Worm (Caenorhabditis elegans) whole organism, young adult: ENCODE results near the gene K11C4.2.

Experiments used
- B0261.1 ChIP-seq: sonication (generic microtip); optimal IDR thresholded peaks from 2 replicates; lab custom pipeline; 2016; ENCODE audit warnings: mild to moderate bottlenecking, missing genetic modification characterization, moderate library complexity, missing compliant biosample characterization
- C06A6.2 ChIP-seq: fragments of 200-800 bp; sonication (Bioruptor generic); conservative IDR thresholded peaks from 2 replicates; pipeline ENCODE4 v1.3.6; 2022; ENCODE audit warnings: missing genetic modification characterization, missing compliant biosample characterization
- D2030.7 ChIP-seq: fragments of 200-800 bp; sonication (Bioruptor generic); IDR thresholded peaks from 2 replicates; pipeline ENCODE4 v1.3.6; 2022; ENCODE audit warnings: missing genetic modification reagents, missing genetic modification characterization, missing compliant biosample characterization
- F22D6.2 ChIP-seq: sonication (generic microtip); optimal IDR thresholded peaks from 2 replicates; lab custom pipeline; 2016; ENCODE audit warnings: mild to moderate bottlenecking, missing genetic modification characterization, missing compliant biosample characterization
- F39B2.1 ChIP-seq: fragments of 200-800 bp; sonication (Bioruptor generic); IDR thresholded peaks from 2 replicates; pipeline ENCODE4 v1.3.6; 2022; ENCODE audit warnings: missing genetic modification reagents, missing genetic modification characterization, missing compliant biosample characterization
- F52B5.7 ChIP-seq: sonication (generic microtip); optimal IDR thresholded peaks from 2 replicates; lab custom pipeline; 2016; ENCODE audit warnings: mild to moderate bottlenecking, missing genetic modification characterization, missing compliant biosample characterization
- F57A8.1 ChIP-seq: fragments of 200-800 bp; sonication (Bioruptor generic); optimal IDR thresholded peaks from 2 replicates; lab custom pipeline; 2018; ENCODE audit warnings: mild to moderate bottlenecking, missing genetic modification characterization, moderate library complexity, missing compliant biosample characterization
- F57C9.4 ChIP-seq: sonication (generic microtip); optimal IDR thresholded peaks from 2 replicates; lab custom pipeline; 2017; ENCODE audit warnings: mild to moderate bottlenecking, missing genetic modification characterization, missing compliant biosample characterization
- Y53G8AR.9 ChIP-seq: fragments of 200-800 bp; sonication (Bioruptor generic); conservative IDR thresholded peaks from 2 replicates; pipeline ENCODE4 v1.3.6; 2022; ENCODE audit warnings: missing genetic modification reagents, missing genetic modification characterization, missing compliant biosample characterization
- Y79H2A.3 ChIP-seq: fragments of 200-800 bp; sonication (Bioruptor generic); conservative IDR thresholded peaks from 2 replicates; pipeline ENCODE4 v1.3.6; 2022; ENCODE audit warnings: missing genetic modification reagents, missing genetic modification characterization, missing compliant biosample characterization
- ama-1 ChIP-seq, 3 experiments: fragments of 150-350 bp in 1 of 3; sonication (generic microtip) in 2 of 3; optimal IDR thresholded peaks; 2 replicates each; lab custom pipeline; 2014 to 2018; ENCODE audit warnings: missing biosample characterization in 2 of 3, missing genetic modification characterization in 2 of 3, missing genetic modification reagents in 2 of 3
- attf-3 ChIP-seq: fragments of 200-800 bp; sonication (Bioruptor generic); conservative IDR thresholded peaks from 2 replicates; pipeline ENCODE4 v1.3.6; 2022; ENCODE audit warnings: missing genetic modification reagents, missing genetic modification characterization, missing compliant biosample characterization
- cebp-2 ChIP-seq: fragments of 200-800 bp; sonication (Bioruptor generic); IDR thresholded peaks from 2 replicates; pipeline ENCODE4 v1.3.6; 2022; ENCODE audit warnings: missing genetic modification characterization, missing compliant biosample characterization
- ceh-100 ChIP-seq: fragments of 200-800 bp; sonication (Bioruptor generic); IDR thresholded peaks from 2 replicates; pipeline ENCODE4 v1.3.6; 2022; ENCODE audit warnings: missing genetic modification reagents, missing genetic modification characterization, missing compliant biosample characterization
- ceh-40 ChIP-seq: fragments of 200-800 bp; sonication (Bioruptor generic); IDR thresholded peaks from 2 replicates; pipeline ENCODE4 v1.3.6; 2022; ENCODE audit warnings: missing genetic modification characterization, missing compliant biosample characterization
- ceh-79 ChIP-seq: sonication (generic microtip); optimal IDR thresholded peaks from 2 replicates; lab custom pipeline; 2017; ENCODE audit warnings: mild to moderate bottlenecking, missing genetic modification characterization, missing compliant biosample characterization
- ceh-91 ChIP-seq: fragments of 200-800 bp; sonication (Bioruptor generic); IDR thresholded peaks from 2 replicates; pipeline ENCODE4 v1.3.6; 2022; ENCODE audit warnings: missing genetic modification reagents, missing genetic modification characterization, missing compliant biosample characterization
- dox-1 ChIP-seq: fragments of 200-800 bp; sonication (Bioruptor generic); IDR thresholded peaks from 2 replicates; pipeline ENCODE4 v1.3.6; 2022; ENCODE audit warnings: missing genetic modification reagents, missing genetic modification characterization, missing compliant biosample characterization
- dpl-1 ChIP-seq: fragments of 150-350 bp; optimal IDR thresholded peaks from 2 replicates; lab custom pipeline; 2014; ENCODE audit warnings: missing biosample characterization, missing genetic modification reagents, missing genetic modification characterization
- egl-44 ChIP-seq: fragments of 200-800 bp; sonication (Bioruptor generic); IDR thresholded peaks from 2 replicates; pipeline ENCODE4 v1.3.6; 2022; ENCODE audit warnings: missing genetic modification reagents, missing genetic modification characterization, missing compliant biosample characterization
- egrh-3 ChIP-seq: fragments of 200-800 bp; sonication (Bioruptor generic); IDR thresholded peaks from 2 replicates; pipeline ENCODE4 v1.3.6; 2022; ENCODE audit warnings: missing genetic modification reagents, missing genetic modification characterization, missing compliant biosample characterization
- ets-4 ChIP-seq: fragments of 200-800 bp; sonication (Bioruptor generic); optimal IDR thresholded peaks from 2 replicates; lab custom pipeline; 2018; ENCODE audit warnings: mild to moderate bottlenecking, missing genetic modification characterization, missing compliant biosample characterization
- gei-17 ChIP-seq: fragments of 200-800 bp; sonication (Bioruptor generic); optimal IDR thresholded peaks from 2 replicates; lab custom pipeline; 2018; ENCODE audit warnings: mild to moderate bottlenecking, missing genetic modification characterization, missing compliant biosample characterization
- hmg-1.2 ChIP-seq: fragments of 200-800 bp; sonication (Bioruptor generic); IDR thresholded peaks from 2 replicates; pipeline ENCODE4 v1.3.6; 2022; ENCODE audit warnings: missing genetic modification reagents, missing genetic modification characterization, missing compliant biosample characterization
- hrde-1 ChIP-seq: sonication (generic microtip); optimal IDR thresholded peaks from 2 replicates; lab custom pipeline; 2016; ENCODE audit warnings: missing genetic modification characterization, mild to moderate bottlenecking, missing compliant biosample characterization, moderate library complexity, missing genotype, missing genetic modification reagents, borderline replicate concordance
- lin-26 ChIP-seq: fragments of 200-800 bp; sonication (Bioruptor generic); IDR thresholded peaks from 2 replicates; pipeline ENCODE4 v1.3.6; 2022; ENCODE audit warnings: missing genetic modification reagents, missing genetic modification characterization, missing compliant biosample characterization
- lin-35 ChIP-seq, 3 experiments: fragments of 150-350 bp in 2 of 3; sonication (generic microtip) in 1 of 3; optimal IDR thresholded peaks; 2 replicates each; lab custom pipeline; 2014 to 2018; ENCODE audit warnings: missing biosample characterization in 3 of 3, missing genetic modification characterization in 3 of 3, missing genetic modification reagents in 3 of 3
- lin-40 ChIP-seq: sonication (generic microtip); optimal IDR thresholded peaks from 2 replicates; lab custom pipeline; 2016; ENCODE audit warnings: missing genetic modification characterization, mild to moderate bottlenecking, missing compliant biosample characterization, missing genotype, missing genetic modification reagents
- madf-6 ChIP-seq: fragments of 200-800 bp; sonication (Bioruptor generic); IDR thresholded peaks from 2 replicates; pipeline ENCODE4 v1.3.6; 2022; ENCODE audit warnings: missing genetic modification reagents, missing genetic modification characterization, missing compliant biosample characterization
- madf-8 ChIP-seq: fragments of 200-800 bp; sonication (Bioruptor generic); conservative IDR thresholded peaks from 2 replicates; pipeline ENCODE4 v1.3.6; 2022; ENCODE audit warnings: missing genetic modification reagents, missing genetic modification characterization, missing compliant biosample characterization
- mxl-1 ChIP-seq: sonication (generic microtip); optimal IDR thresholded peaks from 2 replicates; lab custom pipeline; 2016; ENCODE audit warnings: missing genetic modification characterization, missing compliant biosample characterization
- nfyb-1 ChIP-seq: fragments of 200-800 bp; sonication (Bioruptor generic); IDR thresholded peaks from 2 replicates; pipeline ENCODE4 v1.3.6; 2022; ENCODE audit warnings: missing genetic modification reagents, missing genetic modification characterization, missing compliant biosample characterization
- nhr-27 ChIP-seq: fragments of 200-800 bp; sonication (Bioruptor generic); optimal IDR thresholded peaks from 2 replicates; lab custom pipeline; 2018; ENCODE audit warnings: mild to moderate bottlenecking, missing genetic modification characterization, moderate library complexity, missing compliant biosample characterization
- nhr-80 ChIP-seq: sonication (generic microtip); optimal IDR thresholded peaks from 2 replicates; lab custom pipeline; 2016; ENCODE audit warnings: missing genetic modification characterization, missing compliant biosample characterization
- rec-8 ChIP-seq, 2 experiments: sonication (generic microtip); optimal IDR thresholded peaks; 2 replicates each; lab custom pipeline; 2016; ENCODE audit warnings: mild to moderate bottlenecking in 2 of 2, missing genetic modification characterization in 2 of 2, missing genetic modification reagents in 2 of 2, missing genotype in 2 of 2, missing biosample characterization in 1 of 2, missing compliant biosample characterization in 1 of 2, moderate library complexity in 1 of 2
- snpc-3.4 ChIP-seq: sonication (generic microtip); optimal IDR thresholded peaks from 2 replicates; lab custom pipeline; 2017; ENCODE audit warnings: missing genetic modification characterization, mild to moderate bottlenecking, missing compliant biosample characterization, antibody characterized with exemption, moderate library complexity, missing genotype, missing genetic modification reagents
- snpc-4 ChIP-seq, 5 experiments: fragments of 150-350 bp in 1 of 5; sonication (generic microtip) in 4 of 5; optimal IDR thresholded peaks; 2 replicates each; lab custom pipeline; 2014 to 2018; ENCODE audit warnings: missing genetic modification characterization in 5 of 5, missing biosample characterization in 3 of 5, antibody characterized with exemption in 2 of 5, mild to moderate bottlenecking in 2 of 5, missing compliant biosample characterization in 2 of 5, missing genotype in 2 of 5, moderate library complexity in 2 of 5, missing genetic modification reagents in 1 of 5
- tbp1 ChIP-seq: fragments of 200-800 bp; sonication (Bioruptor generic); optimal IDR thresholded peaks from 2 replicates; lab custom pipeline; 2018; ENCODE audit warnings: mild to moderate bottlenecking, missing genetic modification characterization, missing compliant biosample characterization
- ztf-18 ChIP-seq: sonication (generic microtip); optimal IDR thresholded peaks from 2 replicates; lab custom pipeline; 2016; ENCODE audit warnings: missing genotype, mild to moderate bottlenecking, missing genetic modification characterization, missing compliant biosample characterization
- ztf-22 ChIP-seq: fragments of 200-800 bp; sonication (Bioruptor generic); optimal IDR thresholded peaks from 2 replicates; lab custom pipeline; 2018; ENCODE audit warnings: mild to moderate bottlenecking, missing genetic modification characterization, moderate library complexity, missing compliant biosample characterization

Gene K11C4.2

DNA sequence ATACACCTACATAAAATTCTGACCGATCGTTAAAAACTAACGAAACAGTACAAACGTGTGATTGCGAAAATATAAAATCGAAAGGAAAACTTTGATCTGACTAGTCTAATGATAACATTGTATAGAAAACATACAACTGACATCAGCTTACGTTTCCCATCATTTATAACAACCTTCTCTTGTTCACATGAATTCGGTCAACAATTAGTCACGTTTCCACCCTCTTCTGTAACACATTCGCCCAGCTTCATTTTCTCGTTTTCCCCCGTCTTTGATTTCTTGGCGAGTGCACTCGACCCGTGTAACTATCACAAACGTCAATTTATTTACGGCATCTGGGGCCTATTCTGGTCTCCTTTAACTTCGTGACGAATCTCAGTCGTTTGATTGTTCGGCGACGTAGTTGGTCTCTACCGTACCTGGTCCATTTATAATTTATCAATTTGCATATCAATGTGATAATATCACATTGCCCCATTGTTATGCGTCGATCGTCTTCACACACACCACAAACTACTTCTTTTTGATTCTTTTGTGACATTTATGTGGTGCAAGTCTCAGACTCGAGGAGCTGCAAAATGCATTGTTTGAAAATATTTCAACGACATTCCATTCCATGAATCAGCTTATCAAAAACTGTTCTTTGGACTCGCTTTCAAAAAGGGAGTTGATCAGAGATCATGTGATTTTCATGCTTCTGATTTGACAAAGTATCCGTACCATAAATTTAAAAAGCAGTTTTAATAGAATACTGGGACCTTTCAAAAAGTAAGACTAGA, 6.1 kb downstream of the K11C4.2 start:
- peak; percentile 54 for TF ChIP-seq nhr-80
- no peak for TF ChIP-seq F39B2.1 (GFP tag; lab: Robert Waterston, UW)
- TF ChIP-seq, all 124 proteins: peak for 1

ce11 chrV:6901943-6902549, 7.2 kb downstream of the K11C4.2 start:
- TF ChIP-seq mxl-1 (tag; lab: Kevin White, UChicago): no peak
- TF ChIP-seq D2030.7 (GFP tag; lab: Robert Waterston, UW): no peak
- no peak for TF ChIP-seq Y53G8AR.9 (GFP tag; lab: Robert Waterston, UW)
- TF ChIP-seq ets-4 (GFP tag; lab: Kevin White, UChicago): no peak

DNA sequence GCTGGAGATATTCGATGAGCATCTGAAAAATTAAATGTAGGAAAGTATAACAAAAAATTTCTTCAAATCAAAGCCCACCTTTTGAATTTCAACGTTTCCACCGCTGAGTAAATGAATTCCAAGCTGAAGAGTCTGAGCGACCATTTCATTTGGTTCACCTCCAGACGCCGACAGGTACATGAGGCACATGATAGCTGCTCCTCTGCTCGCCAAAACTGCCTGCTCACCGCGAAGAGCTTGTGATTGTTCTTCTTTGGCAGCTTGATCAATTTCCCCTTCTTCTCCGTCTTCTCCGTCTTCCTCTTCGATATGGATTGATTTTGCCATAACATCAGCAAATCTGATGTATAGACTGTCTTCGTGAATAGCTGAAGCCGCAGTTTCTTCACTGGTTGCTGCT, 11.6 kb downstream of the K11C4.2 start:
- TF ChIP-seq ceh-79 (tag; lab: Kevin White, UChicago): no peak
- no peak for TF ChIP-seq madf-8 (GFP tag; lab: Robert Waterston, UW)
- no peak for TF ChIP-seq hmg-1.2
- TF ChIP-seq ceh-91: no peak
- no peak for TF ChIP-seq ztf-22 (GFP tag; lab: Kevin White, UChicago)
- TF ChIP-seq F57C9.4 (tag; lab: Kevin White, UChicago): no peak
- TF ChIP-seq attf-3 (GFP tag; lab: Robert Waterston, UW): no peak
- TF ChIP-seq lin-40 (tag; lab: Kevin White, UChicago): no peak
- no peak for TF ChIP-seq F22D6.2
- no peak for TF ChIP-seq ceh-100 (GFP tag; lab: Robert Waterston, UW)
- no peak for TF ChIP-seq dpl-1 (GFP tag; lab: Kevin White, UChicago)
- TF ChIP-seq rec-8 (tag; optimal IDR thresholded peaks at IDR 0.05; lab: Kevin White, UChicago): no peak
- no peak for TF ChIP-seq nfyb-1 (GFP tag; lab: Robert Waterston, UW)
- TF ChIP-seq, all 124 proteins: peak for 0

ce11 chrV:6917280-6917679, 22.4 kb downstream of the K11C4.2 start:
- TF ChIP-seq snpc-3.4: no peak
- TF ChIP-seq hrde-1: no peak
- TF ChIP-seq dox-1: peak; percentile 52; the same call in 1 of the 2 replicates
- TF ChIP-seq tbp1: peak; percentile 84
- no peak for TF ChIP-seq gei-17 (GFP tag; lab: Kevin White, UChicago)
- TF ChIP-seq ceh-40: no peak
- TF ChIP-seq cebp-2 (GFP tag; lab: Robert Waterston, UW): 0 out of 2 replicates have a peak, but pooled peaks have one; percentile 52
- no peak for TF ChIP-seq ama-1 (optimal IDR thresholded peaks at IDR 0.05; lab: Kevin White, UChicago)
- TF ChIP-seq ama-1 (GFP tag; optimal IDR thresholded peaks at IDR 0.05; lab: Kevin White, UChicago): no peak
- no peak for TF ChIP-seq egrh-3 (GFP tag; lab: Robert Waterston, UW)
- TF ChIP-seq C06A6.2: no peak
- no peak for TF ChIP-seq nhr-27 (tag; lab: Kevin White, UChicago)
- peak; percentile 66 for TF ChIP-seq B0261.1 (tag; lab: Kevin White, UChicago)
- TF ChIP-seq rec-8 (tag; optimal IDR thresholded peaks at IDR 0.05; lab: Kevin White, UChicago): no peak
- no peak for TF ChIP-seq ztf-18 (tag; lab: Kevin White, UChicago)
- TF ChIP-seq egl-44 (GFP tag; lab: Robert Waterston, UW): 0 out of 2 replicates have a peak, but pooled peaks have one; percentile 24
- no peak for TF ChIP-seq Y53G8AR.9 (GFP tag; lab: Robert Waterston, UW)
- 0 out of 2 replicates have a peak, but pooled peaks have one; percentile 21 for TF ChIP-seq madf-6 (GFP tag; lab: Robert Waterston, UW)
- no peak for TF ChIP-seq snpc-4 (GFP tag; optimal IDR thresholded peaks at IDR 0.05; lab: Kevin White, UChicago)
- no peak for TF ChIP-seq snpc-4 (tag; optimal IDR thresholded peaks at IDR 0.05; lab: Kevin White, UChicago)
- TF ChIP-seq lin-35 (GFP tag; optimal IDR thresholded peaks at IDR 0.05; lab: Kevin White, UChicago): no peak
- TF ChIP-seq F57C9.4 (tag; lab: Kevin White, UChicago): no peak
- no peak for TF ChIP-seq F52B5.7
- no peak for TF ChIP-seq Y79H2A.3 (GFP tag; lab: Robert Waterston, UW)
- TF ChIP-seq lin-40 (tag; lab: Kevin White, UChicago): no peak
- TF ChIP-seq F57A8.1 (GFP tag; lab: Kevin White, UChicago): no peak
- TF ChIP-seq lin-26 (GFP tag; lab: Robert Waterston, UW): peak; percentile 70; the same call in 1 of the 2 replicates
